Fruit fly (Drosophila melanogaster) whole organism, embryonic: ENCODE data around the gene Stt3B.

Source experiments
- Ada2b ChIP-seq: fragments of 200-800 bp; sonication (Bioruptor generic); IDR thresholded peaks from 2 replicates; pipeline ENCODE4 v1.3.6; 2022; ENCODE audit warnings: missing biosample characterization, missing genetic modification characterization
- CG10366 ChIP-seq: fragments of 200-800 bp; sonication (Bioruptor generic); IDR thresholded peaks from 2 replicates; pipeline ENCODE4 v1.3.6; 2022; ENCODE audit warnings: missing biosample characterization, missing genetic modification characterization
- CG10431 ChIP-seq: fragments of 200-800 bp; sonication (Bioruptor generic); optimal IDR thresholded peaks from 3 replicates; lab custom pipeline; 2018; ENCODE audit warnings: missing biosample characterization, mild to moderate bottlenecking, missing genetic modification characterization
- CG12219 ChIP-seq: fragments of 200-800 bp; sonication (Bioruptor generic); optimal IDR thresholded peaks from 3 replicates; lab custom pipeline; 2018; ENCODE audit warnings: missing biosample characterization, mild to moderate bottlenecking, missing genetic modification characterization
- CG12299 ChIP-seq: fragments of 200-800 bp; sonication (Bioruptor generic); optimal IDR thresholded peaks from 2 replicates; lab custom pipeline; 2018; ENCODE audit warnings: missing biosample characterization, mild to moderate bottlenecking, missing genetic modification characterization
- CG12769 ChIP-seq: fragments of 200-800 bp; sonication (Bioruptor generic); optimal IDR thresholded peaks from 2 replicates; lab custom pipeline; 2019; ENCODE audit warnings: missing biosample characterization, mild to moderate bottlenecking, missing genetic modification characterization, moderate library complexity
- CG13123 ChIP-seq: fragments of 200-800 bp; sonication (Bioruptor generic); optimal IDR thresholded peaks from 2 replicates; lab custom pipeline; 2016; ENCODE audit warnings: missing biosample characterization, missing genetic modification characterization
- CG1603 ChIP-seq: fragments of 200-800 bp; sonication (Bioruptor generic); optimal IDR thresholded peaks from 2 replicates; lab custom pipeline; 2019; ENCODE audit warnings: missing biosample characterization, mild to moderate bottlenecking, missing genetic modification characterization, moderate library complexity
- CG17361 ChIP-seq: fragments of 200-800 bp; sonication (Bioruptor generic); IDR thresholded peaks from 3 replicates; pipeline ENCODE4 v1.3.6; 2022; ENCODE audit warnings: missing biosample characterization, missing genetic modification characterization
- CG17385 ChIP-seq: fragments of 200-800 bp; sonication (Bioruptor generic); optimal IDR thresholded peaks from 3 replicates; lab custom pipeline; 2018; ENCODE audit warnings: missing biosample characterization, mild to moderate bottlenecking, missing genetic modification characterization
- CG18599 ChIP-seq: fragments of 200-800 bp; sonication (Bioruptor generic); optimal IDR thresholded peaks from 3 replicates; lab custom pipeline; 2017; ENCODE audit warnings: missing biosample characterization, missing genetic modification characterization, mild to moderate bottlenecking, moderate library complexity, missing genetic modification reagents
- CG2116 ChIP-seq: fragments of 200-800 bp; sonication (Bioruptor generic); optimal IDR thresholded peaks from 3 replicates; lab custom pipeline; 2018; ENCODE audit warnings: missing biosample characterization, mild to moderate bottlenecking, missing genetic modification characterization
- CG2678 ChIP-seq: fragments of 200-800 bp; sonication (Bioruptor generic); optimal IDR thresholded peaks from 3 replicates; lab custom pipeline; 2019; ENCODE audit warnings: missing biosample characterization, mild to moderate bottlenecking, missing genetic modification characterization, moderate library complexity
- CG30020 ChIP-seq: fragments of 200-800 bp; optimal IDR thresholded peaks from 2 replicates; lab custom pipeline; 2019; ENCODE audit warnings: missing biosample characterization, mild to moderate bottlenecking, missing genetic modification characterization, moderate library complexity
- CG31224 ChIP-seq: fragments of 200-800 bp; sonication (Bioruptor generic); IDR thresholded peaks from 2 replicates; pipeline ENCODE4 v1.3.6; 2022; ENCODE audit warnings: missing biosample characterization, missing genetic modification characterization
- CG31365 ChIP-seq: fragments of 200-800 bp; sonication (Bioruptor generic); optimal IDR thresholded peaks from 2 replicates; lab custom pipeline; 2018; ENCODE audit warnings: missing biosample characterization, mild to moderate bottlenecking, missing genetic modification characterization
- CG3163 ChIP-seq: fragments of 200-800 bp; sonication (Bioruptor generic); optimal IDR thresholded peaks from 3 replicates; lab custom pipeline; 2016; ENCODE audit warnings: missing biosample characterization, missing genetic modification characterization
- CG6854 ChIP-seq: fragments of 200-800 bp; sonication (Bioruptor generic); optimal IDR thresholded peaks from 3 replicates; lab custom pipeline; 2017; ENCODE audit warnings: missing biosample characterization, mild to moderate bottlenecking, missing genetic modification characterization
- CG7786 ChIP-seq: fragments of 200-800 bp; sonication (Bioruptor generic); optimal IDR thresholded peaks from 2 replicates; lab custom pipeline; 2016; ENCODE audit warnings: missing biosample characterization, missing genetic modification characterization
- CG7839 ChIP-seq: fragments of 200-800 bp; sonication (Bioruptor generic); optimal IDR thresholded peaks from 3 replicates; lab custom pipeline; 2018; ENCODE audit warnings: missing biosample characterization, mild to moderate bottlenecking, missing genetic modification characterization, moderate library complexity
- CTCF ChIP-seq: fragments of 200-800 bp; sonication (Bioruptor generic); optimal IDR thresholded peaks from 2 replicates; lab custom pipeline; 2017; ENCODE audit warnings: missing biosample characterization, mild to moderate bottlenecking, missing genetic modification characterization, moderate library complexity
- CoRest ChIP-seq: fragments of 200-800 bp; sonication (Bioruptor generic); optimal IDR thresholded peaks from 3 replicates; lab custom pipeline; 2018; ENCODE audit warnings: missing biosample characterization, mild to moderate bottlenecking, missing genetic modification characterization, moderate library complexity
- Dip2 ChIP-seq: fragments of 200-800 bp; sonication (Bioruptor generic); IDR thresholded peaks from 2 replicates; pipeline ENCODE4 v1.3.6; 2022; ENCODE audit warnings: missing biosample characterization, missing genetic modification characterization
- Dip3 ChIP-seq: fragments of 200-800 bp; sonication (Bioruptor generic); optimal IDR thresholded peaks from 3 replicates; lab custom pipeline; 2016; ENCODE audit warnings: missing biosample characterization, missing genetic modification characterization
- Eip74EF ChIP-seq, 2 experiments: fragments of 200-800 bp in 1 of 2; fragments of >200 bp in 1 of 2; sonication (Bioruptor generic) in 1 of 2; optimal IDR thresholded peaks; 2 replicates each; lab custom pipeline; 2017 to 2019; ENCODE audit warnings: missing biosample characterization in 2 of 2, missing genetic modification characterization in 2 of 2, mild to moderate bottlenecking in 1 of 2, moderate library complexity in 1 of 2
- Ets97D ChIP-seq: fragments of 200-800 bp; sonication (Bioruptor generic); optimal IDR thresholded peaks from 3 replicates; lab custom pipeline; 2016; ENCODE audit warnings: missing biosample characterization, missing genetic modification characterization
- GATAe ChIP-seq: fragments of 200-800 bp; sonication (Bioruptor generic); conservative IDR thresholded peaks from 2 replicates; pipeline ENCODE4 v1.3.6; 2022; ENCODE audit warnings: missing biosample characterization, missing genetic modification characterization
- MTF-1 ChIP-seq: fragments of 200-800 bp; sonication (Bioruptor generic); optimal IDR thresholded peaks from 2 replicates; lab custom pipeline; 2018; ENCODE audit warnings: missing biosample characterization, mild to moderate bottlenecking, missing genetic modification characterization, borderline replicate concordance
- Med ChIP-seq: fragments of 200-800 bp; sonication (Bioruptor generic); peaks from one replicate; lab custom pipeline; 2016; ENCODE audit warnings: missing biosample characterization, missing genetic modification characterization, mild to moderate bottlenecking, inconsistent platforms, moderate library complexity
- Oli ChIP-seq: fragments of 200-800 bp; sonication (Bioruptor generic); optimal IDR thresholded peaks from 2 replicates; lab custom pipeline; 2018; ENCODE audit warnings: missing biosample characterization, mild to moderate bottlenecking, missing genetic modification characterization, moderate library complexity
- Six4 ChIP-seq: fragments of 200-800 bp; sonication (Bioruptor generic); optimal IDR thresholded peaks from 2 replicates; lab custom pipeline; 2016; ENCODE audit warnings: missing biosample characterization, missing genetic modification characterization
- Ssrp ChIP-seq: fragments of 200-800 bp; sonication (Bioruptor generic); optimal IDR thresholded peaks from 2 replicates; lab custom pipeline; 2018; ENCODE audit warnings: missing biosample characterization, mild to moderate bottlenecking, missing genetic modification characterization, moderate library complexity
- YL-1 ChIP-seq: fragments of 200-800 bp; sonication (Bioruptor generic); optimal IDR thresholded peaks from 3 replicates; lab custom pipeline; 2017; ENCODE audit warnings: missing biosample characterization, mild to moderate bottlenecking, missing genetic modification characterization
- ara ChIP-seq: fragments of 200-800 bp; sonication (Bioruptor generic); IDR thresholded peaks from 2 replicates; pipeline ENCODE4 v1.3.6; 2022; ENCODE audit warnings: missing biosample characterization, missing genetic modification characterization
- bcd ChIP-seq: fragments of 200-800 bp; sonication (Bioruptor generic); optimal IDR thresholded peaks from 2 replicates; lab custom pipeline; 2017; ENCODE audit warnings: missing biosample characterization, mild to moderate bottlenecking, missing genetic modification characterization
- cad ChIP-seq: fragments of >200 bp; optimal IDR thresholded peaks from 2 replicates; lab custom pipeline; 2017; ENCODE audit warnings: missing biosample characterization, missing genetic modification characterization
- exex ChIP-seq: fragments of 200-800 bp; sonication (Bioruptor generic); optimal IDR thresholded peaks from 4 replicates; lab custom pipeline; 2018; ENCODE audit warnings: missing biosample characterization, mild to moderate bottlenecking, missing genetic modification characterization, moderate library complexity
- fd102C ChIP-seq: fragments of 200-800 bp; sonication (Bioruptor generic); optimal IDR thresholded peaks from 2 replicates; lab custom pipeline; 2018; ENCODE audit warnings: missing biosample characterization, mild to moderate bottlenecking, missing genetic modification characterization, moderate library complexity
- fru ChIP-seq: fragments of >200 bp; optimal IDR thresholded peaks from 2 replicates; lab custom pipeline; 2017
- jigr1 ChIP-seq: fragments of 200-800 bp; sonication (Bioruptor generic); IDR thresholded peaks from 3 replicates; pipeline ENCODE4 v1.3.6; 2022; ENCODE audit warnings: missing biosample characterization, missing genetic modification characterization
- lbe ChIP-seq: fragments of 200-800 bp; sonication (Bioruptor generic); optimal IDR thresholded peaks from 2 replicates; lab custom pipeline; 2016; ENCODE audit warnings: missing biosample characterization, mild to moderate bottlenecking, missing genetic modification characterization
- lilli ChIP-seq: fragments of 200-800 bp; sonication (Bioruptor generic); optimal IDR thresholded peaks from 3 replicates; lab custom pipeline; 2016; ENCODE audit warnings: missing biosample characterization, missing genetic modification characterization
- mam ChIP-seq: fragments of 200-800 bp; sonication (Bioruptor generic); optimal IDR thresholded peaks from 3 replicates; lab custom pipeline; 2016; ENCODE audit warnings: missing biosample characterization, missing genetic modification characterization
- phol ChIP-seq: fragments of 200-800 bp; sonication (Bioruptor generic); optimal IDR thresholded peaks from 3 replicates; lab custom pipeline; 2018; ENCODE audit warnings: missing biosample characterization, mild to moderate bottlenecking, missing genetic modification characterization, moderate library complexity
- pnt ChIP-seq: fragments of 200-800 bp; sonication (Bioruptor generic); optimal IDR thresholded peaks from 3 replicates; lab custom pipeline; 2016; ENCODE audit warnings: missing biosample characterization, missing genetic modification characterization
- shn ChIP-seq: fragments of 200-800 bp; sonication (Bioruptor generic); optimal IDR thresholded peaks from 3 replicates; lab custom pipeline; 2016; ENCODE audit warnings: missing biosample characterization, missing genetic modification characterization
- sima ChIP-seq: fragments of 200-800 bp; sonication (Bioruptor generic); optimal IDR thresholded peaks from 2 replicates; lab custom pipeline; 2016; ENCODE audit warnings: missing biosample characterization, missing genetic modification characterization
- stwl ChIP-seq: fragments of 200-800 bp; sonication (Bioruptor generic); optimal IDR thresholded peaks from 3 replicates; lab custom pipeline; 2018; ENCODE audit warnings: missing biosample characterization, mild to moderate bottlenecking, missing genetic modification characterization, moderate library complexity
- trh ChIP-seq: fragments of 200-800 bp; sonication (Bioruptor generic); optimal IDR thresholded peaks from 2 replicates; lab custom pipeline; 2016; ENCODE audit warnings: missing biosample characterization, missing genetic modification characterization
- unpg ChIP-seq: fragments of 200-800 bp; sonication (Bioruptor generic); optimal IDR thresholded peaks from 3 replicates; lab custom pipeline; 2018; ENCODE audit warnings: missing biosample characterization, mild to moderate bottlenecking, missing genetic modification characterization, moderate library complexity
- zen2 ChIP-seq: fragments of 200-800 bp; sonication (Bioruptor generic); IDR thresholded peaks from 3 replicates; pipeline ENCODE4 v1.3.6; 2022; ENCODE audit warnings: missing biosample characterization, missing genetic modification characterization; ENCODE audit not compliant: partially characterized antibody
- zfh1 ChIP-seq: fragments of 200-800 bp; sonication (Bioruptor generic); IDR thresholded peaks from 3 replicates; pipeline ENCODE4 v1.3.6; 2022; ENCODE audit warnings: missing biosample characterization, missing genetic modification characterization

Stt3B gene

dm6 chr3R:25069569-25069968 is at the start of gene Stt3B, which contains the start of gene CG11839 (continued):
- TF ChIP-seq CG6854 = no peak
- no peak for TF ChIP-seq CTCF
- TF ChIP-seq Ssrp (tag; lab: Kevin White, UChicago) = peak; percentile 54
- TF ChIP-seq zfh1 = peak; percentile 70
- TF ChIP-seq shn (GFP tag; lab: Kevin White, UChicago) = peak; percentile 81
- TF ChIP-seq CG10431 (GFP tag; lab: Kevin White, UChicago) = peak; percentile 27
- TF ChIP-seq CG2116 (GFP tag; lab: Kevin White, UChicago) = peak; percentile 85
- no peak for TF ChIP-seq CG10366
- TF ChIP-seq phol (tag; lab: Kevin White, UChicago) = peak; percentile 82
- TF ChIP-seq lbe (GFP tag; lab: Kevin White, UChicago) = peak; percentile 73
- TF ChIP-seq CoRest (tag; lab: Kevin White, UChicago) = no peak
- peak; percentile 91 for TF ChIP-seq CG30020
- no peak for TF ChIP-seq CG12769 (tag; lab: Kevin White, UChicago)
- no peak for TF ChIP-seq unpg (GFP tag; lab: Kevin White, UChicago)
- no peak for TF ChIP-seq fru (lab: Kevin White, UChicago)
- TF ChIP-seq ara = no peak; the same call in 1 of the 2 replicates
- no peak for TF ChIP-seq Oli (tag; lab: Kevin White, UChicago)
- no peak for TF ChIP-seq CG7839 (tag; lab: Kevin White, UChicago)
- peak; percentile 90 for TF ChIP-seq Ets97D (GFP tag; lab: Kevin White, UChicago)
- peak; percentile 93 for TF ChIP-seq CG1603 (tag; lab: Kevin White, UChicago)
- no peak for TF ChIP-seq Eip74EF (GFP tag; optimal IDR thresholded peaks at IDR 0.05; lab: Kevin White, UChicago)
- TF ChIP-seq CG7786 (GFP tag; lab: Kevin White, UChicago) = peak; percentile 83
- TF ChIP-seq Ada2b (GFP tag; lab: Robert Waterston, UW) = peak; percentile 58
- no peak for TF ChIP-seq CG31365
- no peak; the same call in 2 of the 3 replicates for TF ChIP-seq zen2 (GFP tag; lab: Robert Waterston, UW)
- peak; percentile 77 for TF ChIP-seq pnt (GFP tag; lab: Kevin White, UChicago)
- TF ChIP-seq YL-1 (GFP tag; lab: Kevin White, UChicago) = peak; percentile 79
- TF ChIP-seq Six4 (GFP tag; lab: Kevin White, UChicago) = peak; percentile 74
- TF ChIP-seq mam = peak; percentile 86
- TF ChIP-seq Med = peak; percentile 96
- peak; percentile 80 for TF ChIP-seq stwl
- TF ChIP-seq cad = no peak
- TF ChIP-seq CG13123 = no peak
- TF ChIP-seq CG18599 (GFP tag; lab: Kevin White, UChicago) = no peak
- no peak for TF ChIP-seq CG12219
- peak; percentile 30 for TF ChIP-seq trh (GFP tag; lab: Kevin White, UChicago)
- no peak for TF ChIP-seq GATAe (GFP tag; lab: Robert Waterston, UW)
- TF ChIP-seq CG12299 (tag; lab: Kevin White, UChicago) = peak; percentile 42
- TF ChIP-seq Dip2 (GFP tag; lab: Robert Waterston, UW) = no peak
- TF ChIP-seq CG17385 (GFP tag; lab: Kevin White, UChicago) = no peak
- peak; percentile 84 for TF ChIP-seq Dip3
- TF ChIP-seq CG2678 (tag; lab: Kevin White, UChicago) = no peak
- TF ChIP-seq exex (tag; lab: Kevin White, UChicago) = no peak
- no peak for TF ChIP-seq MTF-1 (GFP tag; lab: Kevin White, UChicago)
- no peak for TF ChIP-seq bcd (GFP tag; lab: Kevin White, UChicago)
- TF ChIP-seq sima = peak; percentile 10
- no peak for TF ChIP-seq fd102C
- TF ChIP-seq CG3163 (GFP tag; lab: Kevin White, UChicago) = peak; percentile 68
- no peak; the same call in 1 of the 3 replicates for TF ChIP-seq CG17361
- TF ChIP-seq lilli (GFP tag; lab: Kevin White, UChicago) = peak; percentile 90
- no peak for TF ChIP-seq jigr1 (GFP tag; lab: Robert Waterston, UW)
- TF ChIP-seq CG31224 (GFP tag; lab: Robert Waterston, UW) = no peak
